Fruit fly (Drosophila melanogaster): Measurements from ENCODE around the gene alt.

alt gene

DNA sequence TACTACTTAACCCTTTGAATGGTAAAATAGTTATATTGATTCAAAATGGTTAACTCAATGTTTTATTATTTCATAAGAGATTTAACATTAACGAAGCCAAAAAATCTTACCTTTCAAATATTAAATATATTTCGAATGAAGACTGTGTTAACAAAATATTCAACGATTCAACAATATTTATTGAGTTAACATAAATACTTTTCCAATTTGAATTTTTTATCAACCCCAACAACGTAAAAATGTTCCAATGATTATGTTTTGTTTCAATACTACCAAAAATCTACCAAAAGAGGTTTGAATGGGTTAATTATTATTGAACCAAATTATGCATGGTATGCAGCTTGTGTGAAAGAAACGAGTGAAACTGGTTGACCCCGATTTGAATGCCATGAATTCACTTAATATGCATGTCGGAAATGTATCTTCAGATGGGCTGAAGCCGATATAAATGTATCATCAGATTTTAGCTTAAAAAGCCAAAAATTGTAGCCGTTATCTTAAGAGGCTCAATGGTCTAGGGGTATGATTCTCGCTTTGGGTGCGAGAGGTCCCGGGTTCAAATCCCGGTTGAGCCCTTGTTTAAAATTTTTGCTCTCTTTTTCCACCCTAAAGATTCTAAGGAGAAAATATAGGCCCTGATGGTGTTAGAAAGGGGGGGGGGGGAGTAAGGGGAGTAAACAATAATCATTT lies 51.0 kb downstream of the alt start (continued):
- TF ChIP-seq yki (optimal IDR thresholded peaks at IDR 0.05) (no peak), CG17361 (GFP tag; IDR thresholded peaks at IDR 0.05) (peak; percentile 31; the same call in 1 of the 3 replicates), HLH4C (GFP tag; IDR thresholded peaks at IDR 0.05; ENCODE audit: partially characterized antibody) (no peak), Atf3 (GFP tag; optimal IDR thresholded peaks at IDR 0.05) (no peak), CG17385 (GFP tag; optimal IDR thresholded peaks at IDR 0.05) (no peak), sd (tag; optimal IDR thresholded peaks at IDR 0.05) (peak; percentile 93), bab2 (GFP tag; optimal IDR thresholded peaks at IDR 0.05) (no peak), Bgb (GFP tag; IDR thresholded peaks at IDR 0.05; ENCODE audit: partially characterized antibody) (peak; percentile 28; the same call in 1 of the 2 replicates), NfI (GFP tag; optimal IDR thresholded peaks at IDR 0.05) (no peak), slou (GFP tag; optimal IDR thresholded peaks at IDR 0.05) (no peak), sr (GFP tag; IDR thresholded peaks at IDR 0.05) (no peak), CG30020 (tag; optimal IDR thresholded peaks at IDR 0.05) (no peak), HLH54F (GFP tag; optimal IDR thresholded peaks at IDR 0.05) (no peak), CG14441 (GFP tag; IDR thresholded peaks at IDR 0.05) (no peak), en (GFP tag; optimal IDR thresholded peaks at IDR 0.05) (no peak), unpg (GFP tag; optimal IDR thresholded peaks at IDR 0.05) (no peak), Ets65A (GFP tag) (no peak), gcm2 (GFP tag; optimal IDR thresholded peaks at IDR 0.05) (no peak), D19B (GFP tag; optimal IDR thresholded peaks at IDR 0.05) (no peak), sna (GFP tag; IDR thresholded peaks at IDR 0.05; ENCODE audit: partially characterized antibody) (no peak), CG9215 (GFP tag; IDR thresholded peaks at IDR 0.05) (no peak), CG13287 (GFP tag; IDR thresholded peaks at IDR 0.05; ENCODE audit: partially characterized antibody) (no peak), CG12391 (tag; optimal IDR thresholded peaks at IDR 0.05) (no peak), CG18262 (tag; optimal IDR thresholded peaks at IDR 0.05) (peak; percentile 27), CG18011 (GFP tag; optimal IDR thresholded peaks at IDR 0.05) (no peak), exex (tag; optimal IDR thresholded peaks at IDR 0.05) (no peak), tap (tag; optimal IDR thresholded peaks at IDR 0.05) (no peak), pita (GFP tag; optimal IDR thresholded peaks at IDR 0.05) (no peak), stc (GFP tag; IDR thresholded peaks at IDR 0.05) (no peak), zf30C (GFP tag; optimal IDR thresholded peaks at IDR 0.05) (no peak), GATAe (GFP tag; conservative IDR thresholded peaks at IDR 0.05) (no peak), Scr (GFP tag; IDR thresholded peaks at IDR 0.05; ENCODE audit: partially characterized antibody) (no peak; the same call in 1 of the 2 replicates), HmgD (GFP tag; optimal IDR thresholded peaks at IDR 0.05) (no peak), wek (GFP tag; optimal IDR thresholded peaks at IDR 0.05) (no peak), vfl (GFP tag; optimal IDR thresholded peaks at IDR 0.05) (no peak), row (GFP tag; IDR thresholded peaks at IDR 0.05) (no peak; the same call in 2 of the 3 replicates), pnt (GFP tag; optimal IDR thresholded peaks at IDR 0.05) (no peak), psq (GFP tag; optimal IDR thresholded peaks at IDR 0.05) (no peak), Sin3A (optimal IDR thresholded peaks at IDR 0.05) (no peak)

DNA sequence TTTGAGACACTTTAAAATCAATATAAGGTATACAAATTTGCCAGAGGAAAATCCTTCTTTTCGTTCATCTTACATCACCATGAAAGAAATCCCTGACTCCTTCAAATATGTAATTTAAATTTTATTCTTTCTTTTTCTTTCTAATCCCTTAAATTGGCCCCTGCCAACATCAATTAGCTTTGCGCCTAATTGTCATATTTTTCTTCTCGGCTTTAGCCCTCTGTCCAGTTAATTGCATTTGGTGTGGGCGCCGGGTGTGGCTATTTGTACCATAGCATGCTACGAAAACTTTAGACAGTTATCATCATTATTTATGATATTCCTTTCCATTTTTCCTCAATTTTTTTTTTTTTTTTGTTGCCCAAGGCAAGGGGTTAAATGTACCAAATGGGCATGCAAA lies 51.9 kb downstream of the alt start, which contains the start of gene CG43175:
CG43175 (plus strand) TSS at position 301 of the 400 bp plus-strand sequence.
- TF ChIP-seq CG11456 (GFP tag; IDR thresholded peaks at IDR 0.05): no peak
- no peak for TF ChIP-seq CG2202 (tag; optimal IDR thresholded peaks at IDR 0.05)
- TF ChIP-seq odd (GFP tag; optimal IDR thresholded peaks at IDR 0.05): no peak
- TF ChIP-seq klu (GFP tag; IDR thresholded peaks at IDR 0.05): no peak
- no peak for TF ChIP-seq Ravus (GFP tag; IDR thresholded peaks at IDR 0.05)
- no peak for TF ChIP-seq CG1529 (GFP tag; optimal IDR thresholded peaks at IDR 0.05)
- no peak for TF ChIP-seq CG2199 (GFP tag; IDR thresholded peaks at IDR 0.05)
- TF ChIP-seq Myb (GFP tag; optimal IDR thresholded peaks at IDR 0.05): no peak
- TF ChIP-seq Sin3A (optimal IDR thresholded peaks at IDR 0.05): no peak
- no peak for TF ChIP-seq CG12769 (tag; optimal IDR thresholded peaks at IDR 0.05)
- TF ChIP-seq CG17912 (GFP tag; optimal IDR thresholded peaks at IDR 0.05): no peak
- TF ChIP-seq ci (GFP tag; IDR thresholded peaks at IDR 0.05): no peak
- no peak for TF ChIP-seq pita (GFP tag; optimal IDR thresholded peaks at IDR 0.05)
- TF ChIP-seq maf-S (GFP tag; optimal IDR thresholded peaks at IDR 0.05): no peak
- TF ChIP-seq repo (GFP tag; optimal IDR thresholded peaks at IDR 0.05): no peak
- TF ChIP-seq gfzf (GFP tag; optimal IDR thresholded peaks at IDR 0.05): no peak
- TF ChIP-seq CG6689 (GFP tag; IDR thresholded peaks at IDR 0.05): no peak
